Fruit fly (Drosophila melanogaster) whole organism, embryonic: ENCODE measurements around the gene CG12147.

Experiments
- ATbp ChIP-seq: fragments of 200-800 bp; sonication (Bioruptor generic); optimal IDR thresholded peaks from 2 replicates; lab custom pipeline; 2017; ENCODE audit warnings: missing biosample characterization, mild to moderate bottlenecking, missing genetic modification characterization, missing genetic modification reagents
- B-H2 ChIP-seq: fragments of 200-800 bp; sonication (Bioruptor generic); optimal IDR thresholded peaks from 2 replicates; lab custom pipeline; 2018; ENCODE audit warnings: missing biosample characterization, mild to moderate bottlenecking, missing genetic modification characterization
- Bgb ChIP-seq: fragments of 200-800 bp; sonication (Bioruptor generic); IDR thresholded peaks from 2 replicates; pipeline ENCODE4 v1.3.6; 2022; ENCODE audit warnings: missing biosample characterization, missing genetic modification characterization; ENCODE audit not compliant: partially characterized antibody
- CG1602 ChIP-seq: fragments of 200-800 bp; sonication (Bioruptor generic); optimal IDR thresholded peaks from 3 replicates; lab custom pipeline; 2016; ENCODE audit warnings: missing biosample characterization, missing genetic modification characterization
- CG2116 ChIP-seq: fragments of 200-800 bp; sonication (Bioruptor generic); optimal IDR thresholded peaks from 3 replicates; lab custom pipeline; 2018; ENCODE audit warnings: missing biosample characterization, mild to moderate bottlenecking, missing genetic modification characterization
- CG2129 ChIP-seq: fragments of 200-800 bp; sonication (Bioruptor generic); IDR thresholded peaks from 2 replicates; pipeline ENCODE4 v1.3.6; 2022; ENCODE audit warnings: missing biosample characterization, missing genetic modification characterization; ENCODE audit not compliant: partially characterized antibody
- CG2712 ChIP-seq: fragments of 200-800 bp; optimal IDR thresholded peaks from 3 replicates; lab custom pipeline; 2019; ENCODE audit warnings: missing biosample characterization, mild to moderate bottlenecking, missing genetic modification characterization, moderate library complexity
- CG30431 ChIP-seq: fragments of 200-800 bp; sonication (Bioruptor generic); optimal IDR thresholded peaks from 2 replicates; lab custom pipeline; 2017; ENCODE audit warnings: missing biosample characterization, missing genetic modification characterization
- CG31388 ChIP-seq: fragments of 200-800 bp; sonication (Bioruptor generic); optimal IDR thresholded peaks from 2 replicates; lab custom pipeline; 2016; ENCODE audit warnings: missing biosample characterization, missing genetic modification characterization
- CG5180 ChIP-seq: fragments of 200-800 bp; sonication (Bioruptor generic); optimal IDR thresholded peaks from 3 replicates; lab custom pipeline; 2017; ENCODE audit warnings: missing biosample characterization, missing genetic modification characterization, mild to moderate bottlenecking, moderate library complexity, missing genetic modification reagents
- CG6683 ChIP-seq: fragments of 200-800 bp; sonication (Bioruptor generic); optimal IDR thresholded peaks from 2 replicates; lab custom pipeline; 2017; ENCODE audit warnings: missing biosample characterization, mild to moderate bottlenecking, missing genetic modification characterization, missing genetic modification reagents
- CG7987 ChIP-seq: fragments of 200-800 bp; sonication (Bioruptor generic); optimal IDR thresholded peaks from 2 replicates; lab custom pipeline; 2018; ENCODE audit warnings: missing biosample characterization, mild to moderate bottlenecking, missing genetic modification characterization, moderate library complexity
- CTCF ChIP-seq: fragments of 200-800 bp; sonication (Bioruptor generic); optimal IDR thresholded peaks from 2 replicates; lab custom pipeline; 2017; ENCODE audit warnings: missing biosample characterization, mild to moderate bottlenecking, missing genetic modification characterization, moderate library complexity
- Ets65A ChIP-seq: fragments of 200-800 bp; sonication (Bioruptor generic); peaks from one replicate; lab custom pipeline; 2016; ENCODE audit warnings: missing biosample characterization, missing genetic modification characterization
- Gug ChIP-seq: fragments of 200-800 bp; sonication (Bioruptor generic); IDR thresholded peaks from 4 replicates; pipeline ENCODE4 v1.3.6; 2022; ENCODE audit warnings: missing biosample characterization, missing genetic modification characterization
- HLH3B ChIP-seq: fragments of 200-800 bp; sonication (Bioruptor generic); IDR thresholded peaks from 2 replicates; pipeline ENCODE4 v1.3.6; 2022; ENCODE audit warnings: missing biosample characterization, missing genetic modification characterization
- HLH4C ChIP-seq: fragments of 200-800 bp; sonication (Bioruptor generic); IDR thresholded peaks from 3 replicates; pipeline ENCODE4 v1.3.6; 2022; ENCODE audit warnings: missing biosample characterization, missing genetic modification characterization; ENCODE audit not compliant: partially characterized antibody
- HmgZ ChIP-seq: fragments of 200-800 bp; sonication (Bioruptor generic); optimal IDR thresholded peaks from 2 replicates; lab custom pipeline; 2018; ENCODE audit warnings: missing biosample characterization, mild to moderate bottlenecking, missing genetic modification characterization
- Hr51 ChIP-seq, 2 experiments: fragments of 200-800 bp; sonication (Bioruptor generic); optimal IDR thresholded peaks; 2 replicates in 1 of 2; 3 replicates in 1 of 2; lab custom pipeline; 2016 to 2018; ENCODE audit warnings: missing biosample characterization in 2 of 2, missing genetic modification characterization in 2 of 2, mild to moderate bottlenecking in 1 of 2, moderate library complexity in 1 of 2
- Jarid2 ChIP-seq: fragments of 200-800 bp; sonication (Bioruptor generic); optimal IDR thresholded peaks from 3 replicates; lab custom pipeline; 2017; ENCODE audit warnings: mild to moderate bottlenecking, missing biosample characterization, missing genetic modification reagents, missing genetic modification characterization
- MTF-1 ChIP-seq: fragments of 200-800 bp; sonication (Bioruptor generic); optimal IDR thresholded peaks from 2 replicates; lab custom pipeline; 2018; ENCODE audit warnings: missing biosample characterization, mild to moderate bottlenecking, missing genetic modification characterization, borderline replicate concordance
- Med ChIP-seq: fragments of 200-800 bp; sonication (Bioruptor generic); peaks from one replicate; lab custom pipeline; 2016; ENCODE audit warnings: missing biosample characterization, missing genetic modification characterization, mild to moderate bottlenecking, inconsistent platforms, moderate library complexity
- NK7.1 ChIP-seq: fragments of 200-800 bp; sonication (Bioruptor generic); optimal IDR thresholded peaks from 3 replicates; lab custom pipeline; 2016; ENCODE audit warnings: missing biosample characterization, missing genetic modification characterization
- Oli ChIP-seq: fragments of 200-800 bp; sonication (Bioruptor generic); optimal IDR thresholded peaks from 2 replicates; lab custom pipeline; 2018; ENCODE audit warnings: missing biosample characterization, mild to moderate bottlenecking, missing genetic modification characterization, moderate library complexity
- Spps ChIP-seq: fragments of 200-800 bp; sonication (Bioruptor generic); optimal IDR thresholded peaks from 2 replicates; lab custom pipeline; 2018; ENCODE audit warnings: missing biosample characterization, mild to moderate bottlenecking, missing genetic modification characterization
- Sry-δ ChIP-seq: fragments of 200-800 bp; sonication (Bioruptor generic); optimal IDR thresholded peaks from 2 replicates; lab custom pipeline; 2016; ENCODE audit warnings: missing biosample characterization, missing genetic modification characterization
- Ssrp ChIP-seq: fragments of 200-800 bp; sonication (Bioruptor generic); optimal IDR thresholded peaks from 2 replicates; lab custom pipeline; 2018; ENCODE audit warnings: missing biosample characterization, mild to moderate bottlenecking, missing genetic modification characterization, moderate library complexity
- YL-1 ChIP-seq: fragments of 200-800 bp; sonication (Bioruptor generic); optimal IDR thresholded peaks from 3 replicates; lab custom pipeline; 2017; ENCODE audit warnings: missing biosample characterization, mild to moderate bottlenecking, missing genetic modification characterization
- ac ChIP-seq: fragments of 200-800 bp; sonication (Bioruptor generic); optimal IDR thresholded peaks from 3 replicates; lab custom pipeline; 2017; ENCODE audit warnings: missing biosample characterization, mild to moderate bottlenecking, missing genetic modification characterization
- ci ChIP-seq: fragments of 200-800 bp; sonication (Bioruptor generic); IDR thresholded peaks from 3 replicates; pipeline ENCODE4 v1.3.6; 2022; ENCODE audit warnings: missing biosample characterization, missing genetic modification characterization
- crp ChIP-seq, 2 experiments: fragments of 200-800 bp; sonication (Bioruptor generic); optimal IDR thresholded peaks; 2 replicates in 1 of 2; 3 replicates in 1 of 2; lab custom pipeline; 2017; ENCODE audit warnings: missing biosample characterization in 2 of 2, missing genetic modification characterization in 2 of 2, mild to moderate bottlenecking in 1 of 2, moderate library complexity in 1 of 2
- dmrt11E ChIP-seq: fragments of 200-800 bp; sonication (Bioruptor generic); optimal IDR thresholded peaks from 3 replicates; lab custom pipeline; 2018; ENCODE audit warnings: missing biosample characterization, mild to moderate bottlenecking, missing genetic modification characterization, moderate library complexity
- en ChIP-seq: fragments of 200-800 bp; sonication (Bioruptor generic); optimal IDR thresholded peaks from 2 replicates; lab custom pipeline; 2016; ENCODE audit warnings: missing biosample characterization, missing genetic modification characterization
- gcm ChIP-seq: fragments of 200-800 bp; sonication (Bioruptor generic); optimal IDR thresholded peaks from 2 replicates; lab custom pipeline; 2019; ENCODE audit warnings: missing biosample characterization, mild to moderate bottlenecking, missing genetic modification characterization, moderate library complexity
- gfzf ChIP-seq: fragments of 200-800 bp; sonication (Bioruptor generic); optimal IDR thresholded peaks from 2 replicates; lab custom pipeline; 2016; ENCODE audit warnings: missing biosample characterization, mild to moderate bottlenecking, missing genetic modification characterization, moderate library complexity
- hth ChIP-seq: fragments of >200 bp; optimal IDR thresholded peaks from 2 replicates; lab custom pipeline; 2017; ENCODE audit warnings: inconsistent platforms
- ind ChIP-seq: fragments of 200-800 bp; sonication (Bioruptor generic); optimal IDR thresholded peaks from 3 replicates; lab custom pipeline; 2016; ENCODE audit warnings: missing biosample characterization, missing genetic modification characterization
- inv ChIP-seq: fragments of 200-800 bp; sonication (Bioruptor generic); IDR thresholded peaks from 2 replicates; pipeline ENCODE4 v1.3.6; 2022; ENCODE audit warnings: missing biosample characterization, missing genetic modification characterization; ENCODE audit not compliant: partially characterized antibody
- ken ChIP-seq: fragments of 200-800 bp; sonication (Bioruptor generic); IDR thresholded peaks from 3 replicates; pipeline ENCODE4 v1.3.6; 2022; ENCODE audit warnings: missing biosample characterization, missing genetic modification characterization
- knrl ChIP-seq: fragments of 200-800 bp; sonication (Bioruptor generic); IDR thresholded peaks from 3 replicates; pipeline ENCODE4 v1.3.6; 2022; ENCODE audit warnings: missing biosample characterization, missing genetic modification characterization; ENCODE audit not compliant: partially characterized antibody
- mld ChIP-seq: fragments of 200-800 bp; sonication (Bioruptor generic); IDR thresholded peaks from 3 replicates; pipeline ENCODE4 v1.3.6; 2022; ENCODE audit warnings: missing biosample characterization, missing genetic modification characterization; ENCODE audit not compliant: partially characterized antibody
- org-1 ChIP-seq: fragments of 200-800 bp; sonication (Bioruptor generic); optimal IDR thresholded peaks from 2 replicates; lab custom pipeline; 2017; ENCODE audit warnings: missing biosample characterization, missing genetic modification characterization
- run ChIP-seq: fragments of 200-800 bp; sonication (Bioruptor generic); optimal IDR thresholded peaks from 3 replicates; lab custom pipeline; 2018; ENCODE audit warnings: missing biosample characterization, mild to moderate bottlenecking, missing genetic modification characterization
- tin ChIP-seq: fragments of 200-800 bp; sonication (Bioruptor generic); optimal IDR thresholded peaks from 3 replicates; lab custom pipeline; 2016; ENCODE audit warnings: missing biosample characterization, missing genetic modification characterization
- tio ChIP-seq: fragments of 200-800 bp; sonication (Bioruptor generic); optimal IDR thresholded peaks from 2 replicates; lab custom pipeline; 2017; ENCODE audit warnings: missing biosample characterization, missing genetic modification characterization, inconsistent platforms
- tll ChIP-seq, 2 experiments: fragments of 200-800 bp in 1 of 2; fragments of >200 bp in 1 of 2; sonication (Bioruptor generic) in 1 of 2; optimal IDR thresholded peaks; 2 replicates each; lab custom pipeline; 2017 to 2019; ENCODE audit warnings: missing biosample characterization in 2 of 2, missing genetic modification characterization in 2 of 2, mild to moderate bottlenecking in 1 of 2, moderate library complexity in 1 of 2
- tx ChIP-seq: fragments of 200-800 bp; sonication (Bioruptor generic); optimal IDR thresholded peaks from 2 replicates; lab custom pipeline; 2016; ENCODE audit warnings: missing biosample characterization, missing genetic modification characterization
- yki ChIP-seq: fragments of >200 bp; optimal IDR thresholded peaks from 3 replicates; lab custom pipeline; 2018
- zen ChIP-seq: fragments of 200-800 bp; sonication (Bioruptor generic); optimal IDR thresholded peaks from 3 replicates; lab custom pipeline; 2018; ENCODE audit warnings: missing biosample characterization, mild to moderate bottlenecking, missing genetic modification characterization, moderate library complexity

CG12147 gene

DNA sequence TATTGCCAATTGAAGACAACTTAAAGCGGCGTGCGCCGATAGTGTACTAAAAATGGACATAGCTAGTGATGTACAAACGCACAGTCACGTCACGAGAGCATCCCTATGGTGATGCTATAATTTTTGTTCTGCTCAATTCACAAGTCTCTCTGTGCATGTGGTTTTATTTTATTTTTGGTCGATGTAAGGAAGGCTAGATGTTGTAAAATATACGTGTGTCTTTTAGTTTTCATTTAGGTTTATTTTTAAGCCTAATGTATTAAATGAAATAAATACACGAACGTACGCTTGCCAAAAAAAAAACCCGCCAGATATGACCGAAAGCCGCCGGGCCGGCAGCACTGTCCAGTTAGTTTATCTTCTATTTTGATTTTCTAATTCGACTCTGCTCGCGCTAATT, 47.5 kb upstream of the CG12147 start, which contains the start of the genes CG45100, HDAC3 and Hcs (continued):
- TF ChIP-seq NK7.1 (GFP tag; lab: Kevin White, UChicago) (peak; percentile 7), CG30431 (GFP tag; lab: Kevin White, UChicago) (no peak), CG2712 (tag; lab: Kevin White, UChicago) (no peak), org-1 (GFP tag; lab: Kevin White, UChicago) (no peak), gfzf (GFP tag; lab: Kevin White, UChicago) (peak; percentile 49), CG2129 (peak; percentile 85), tio (GFP tag; lab: Kevin White, UChicago) (no peak), mld (GFP tag; lab: Robert Waterston, UW) (no peak; the same call in 2 of the 3 replicates), en (GFP tag; lab: Kevin White, UChicago) (no peak), ac (no peak), crp (GFP tag; optimal IDR thresholded peaks at IDR 0.05; lab: Kevin White, UChicago) (peak in 1 of 2 experiments; percentile 23), tll (GFP tag; optimal IDR thresholded peaks at IDR 0.05; lab: Kevin White, UChicago) (peak in 1 of 2 experiments; percentile 76), CTCF (GFP tag; lab: Kevin White, UChicago) (no peak), CG31388 (GFP tag; lab: Kevin White, UChicago) (no peak), hth (no peak), ind (peak; percentile 50), CG7987 (no peak), CG6683 (no peak), CG1602 (GFP tag; lab: Kevin White, UChicago) (peak; percentile 2), ATbp (GFP tag; lab: Kevin White, UChicago) (no peak), CG2116 (GFP tag; lab: Kevin White, UChicago) (peak; percentile 48), yki (lab: Kevin White, UChicago) (no peak), gcm (GFP tag; lab: Kevin White, UChicago) (no peak), Oli (tag; lab: Kevin White, UChicago) (no peak), HmgZ (tag; lab: Kevin White, UChicago) (peak; percentile 39)

DNA sequence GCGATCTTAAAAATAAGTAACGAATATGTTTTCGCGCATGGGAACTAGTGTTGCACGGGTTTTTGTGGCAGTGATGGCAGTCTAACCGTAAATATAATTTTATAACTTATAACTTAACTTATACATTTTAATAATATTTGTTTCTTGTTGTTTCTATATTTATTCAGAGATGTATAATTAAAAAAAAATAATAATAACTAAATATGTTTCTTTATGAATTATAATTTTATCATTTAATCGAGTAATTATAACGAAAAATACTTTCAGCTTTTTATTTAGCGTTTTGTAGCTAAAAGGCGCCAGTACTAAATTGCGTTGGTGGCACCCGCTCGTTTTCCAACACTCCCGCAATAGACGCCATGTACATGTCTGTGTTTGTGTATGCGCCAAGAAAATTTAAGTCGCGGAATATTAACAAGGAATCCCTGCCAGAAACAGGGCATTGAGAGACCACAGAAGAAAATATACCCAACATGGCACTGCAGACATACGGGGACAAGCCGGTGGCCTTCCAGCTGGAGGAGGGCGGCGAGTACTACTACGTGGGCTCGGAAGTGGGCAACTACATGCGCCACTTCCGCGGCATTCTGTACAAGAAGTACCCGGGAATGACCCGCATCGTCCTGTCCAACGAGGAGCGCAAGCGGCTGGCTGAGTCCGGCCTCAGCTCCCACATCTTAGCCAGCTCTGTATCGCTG, 43.7 kb upstream of the CG12147 start, which contains the start of the genes mRpL44 and Snr1:
Gene mRpL44 (minus strand): TSS at position 51 of the 698 bp plus-strand sequence.
Gene Snr1 (plus strand): TSS at position 341 of the 698 bp plus-strand sequence.
- TF ChIP-seq inv (0 out of 2 replicates have a peak, but pooled peaks have one; percentile 8), tin (peak; percentile 41), run (tag; lab: Kevin White, UChicago) (no peak), B-H2 (GFP tag; lab: Kevin White, UChicago) (peak; percentile 71), Hr51 (GFP tag; optimal IDR thresholded peaks at IDR 0.05; lab: Kevin White, UChicago) (no peak), dmrt11E (tag; lab: Kevin White, UChicago) (peak; percentile 46), MTF-1 (GFP tag; lab: Kevin White, UChicago) (no peak), Gug (GFP tag; lab: Robert Waterston, UW) (no peak; the same call in 3 of the 4 replicates), Med (GFP tag; lab: Kevin White, UChicago) (peak; percentile 87), ind (peak; percentile 25), Jarid2 (GFP tag; lab: Kevin White, UChicago) (no peak), Sry-δ (GFP tag; lab: Kevin White, UChicago) (no peak), tx (GFP tag; lab: Kevin White, UChicago) (no peak), HLH4C (GFP tag; lab: Robert Waterston, UW) (no peak), Spps (no peak), HLH3B (GFP tag; lab: Robert Waterston, UW) (no peak), zen (tag; lab: Kevin White, UChicago) (peak; percentile 38), ken (GFP tag; lab: Robert Waterston, UW) (no peak), ci (no peak), Ssrp (tag; lab: Kevin White, UChicago) (peak; percentile 14), Bgb (GFP tag; lab: Robert Waterston, UW) (no peak), knrl (no peak), YL-1 (GFP tag; lab: Kevin White, UChicago) (peak; percentile 85), Ets65A (GFP tag; lab: Kevin White, UChicago) (peak; percentile 84), CG5180 (GFP tag; lab: Kevin White, UChicago) (no peak)
